Fruit fly (Drosophila melanogaster): Measurements from ENCODE around the gene CycJ.

CycJ gene

dm6 chr3L:3515280-3516020, 49.2 kb downstream of the CycJ start, which contains the start of gene Eip63E (continued):
- TF ChIP-seq lab (GFP tag; optimal IDR thresholded peaks at IDR 0.05) (no peak), CG18599 (GFP tag; optimal IDR thresholded peaks at IDR 0.05) (no peak), Myb (GFP tag; optimal IDR thresholded peaks at IDR 0.05) (peak; percentile 93), CG3838 (GFP tag; optimal IDR thresholded peaks at IDR 0.05) (no peak), CG17912 (GFP tag; optimal IDR thresholded peaks at IDR 0.05) (no peak), CG18764 (GFP tag; optimal IDR thresholded peaks at IDR 0.05) (no peak), dpn (GFP tag; optimal IDR thresholded peaks at IDR 0.05) (no peak), HLH3B (GFP tag; IDR thresholded peaks at IDR 0.05) (no peak), Nf-YC (tag; optimal IDR thresholded peaks at IDR 0.05) (peak; percentile 62), CG12071 (GFP tag; optimal IDR thresholded peaks at IDR 0.05) (peak; percentile 38), HLHmδ (GFP tag; optimal IDR thresholded peaks at IDR 0.05) (no peak), ems (GFP tag; optimal IDR thresholded peaks at IDR 0.05) (no peak), CG3065 (GFP tag; optimal IDR thresholded peaks at IDR 0.05) (no peak), eve (GFP tag; optimal IDR thresholded peaks at IDR 0.05) (no peak), CG10959 (GFP tag; IDR thresholded peaks at IDR 0.05) (no peak), sob (GFP tag; IDR thresholded peaks at IDR 0.05) (no peak), gsb-n (tag; optimal IDR thresholded peaks at IDR 0.05) (peak; percentile 6), CG14710 (tag; optimal IDR thresholded peaks at IDR 0.05) (peak; percentile 55), pita (GFP tag; optimal IDR thresholded peaks at IDR 0.05) (no peak), D (optimal IDR thresholded peaks at IDR 0.05) (no peak), D (GFP tag; optimal IDR thresholded peaks at IDR 0.05) (no peak), CG12769 (tag; optimal IDR thresholded peaks at IDR 0.05) (peak; percentile 6), CG13424 (tag; optimal IDR thresholded peaks at IDR 0.05) (no peak), CG31441 (GFP tag; IDR thresholded peaks at IDR 0.05) (0 out of 2 replicates have a peak, but pooled peaks have one; percentile 26), CG13894 (tag; optimal IDR thresholded peaks at IDR 0.05) (no peak), peb (GFP tag; IDR thresholded peaks at IDR 0.05) (no peak), Ptx1 (GFP tag; IDR thresholded peaks at IDR 0.05) (no peak), knrl (GFP tag; IDR thresholded peaks at IDR 0.05; ENCODE audit: partially characterized antibody) (peak; percentile 51; the same call in 1 of the 3 replicates), CG8478 (optimal IDR thresholded peaks at IDR 0.05) (no peak), slou (GFP tag; optimal IDR thresholded peaks at IDR 0.05) (no peak), CG3407 (GFP tag; optimal IDR thresholded peaks at IDR 0.05) (no peak), Elba2 (GFP tag; optimal IDR thresholded peaks at IDR 0.05) (peak; percentile 11), crp (GFP tag; optimal IDR thresholded peaks at IDR 0.05) (peak in 1 of 2 experiments; percentile 81), Max (GFP tag; optimal IDR thresholded peaks at IDR 0.05) (peak; percentile 2), CG7372 (GFP tag; IDR thresholded peaks at IDR 0.05) (no peak), Oli (tag; optimal IDR thresholded peaks at IDR 0.05) (no peak), Ada2b (GFP tag; IDR thresholded peaks at IDR 0.05) (no peak), tup (GFP tag; optimal IDR thresholded peaks at IDR 0.05) (no peak), dan (GFP tag; IDR thresholded peaks at IDR 0.05) (no peak), klu (GFP tag; IDR thresholded peaks at IDR 0.05) (no peak), twi (tag; optimal IDR thresholded peaks at IDR 0.05) (no peak), TFAM (GFP tag; optimal IDR thresholded peaks at IDR 0.05) (no peak), sug (tag; optimal IDR thresholded peaks at IDR 0.05) (peak; percentile 24), HLH54F (GFP tag; optimal IDR thresholded peaks at IDR 0.05) (no peak), mld (GFP tag; IDR thresholded peaks at IDR 0.05; ENCODE audit: partially characterized antibody) (no peak), Vsx1 (GFP tag; optimal IDR thresholded peaks at IDR 0.05) (no peak), Mrtf (GFP tag; IDR thresholded peaks at IDR 0.05) (no peak), fu2 (GFP tag; optimal IDR thresholded peaks at IDR 0.05) (no peak), kay (GFP tag; optimal IDR thresholded peaks at IDR 0.05) (no peak), vvl (GFP tag; IDR thresholded peaks at IDR 0.05) (0 out of 2 replicates have a peak, but pooled peaks have one; percentile 46), CG30431 (GFP tag; optimal IDR thresholded peaks at IDR 0.05) (no peak)
